Worm (Caenorhabditis elegans) whole organism, L4 larva: ENCODE results near the gene aex-3.

Experiments
- F10B5.3 ChIP-seq: sonication (generic microtip); optimal IDR thresholded peaks from 2 replicates; lab custom pipeline; 2016; ENCODE audit warnings: mild to moderate bottlenecking, missing genetic modification characterization, missing compliant biosample characterization
- F26F4.8 ChIP-seq: fragments of 200-800 bp; sonication (Bioruptor generic); conservative IDR thresholded peaks from 2 replicates; pipeline ENCODE4 v1.3.6; 2022; ENCODE audit warnings: missing genetic modification characterization, missing compliant biosample characterization
- F37D6.2 ChIP-seq: sonication (generic microtip); optimal IDR thresholded peaks from 2 replicates; lab custom pipeline; 2016; ENCODE audit warnings: mild to moderate bottlenecking, missing genetic modification characterization, missing compliant biosample characterization
- F44E2.7 ChIP-seq: fragments of 200-800 bp; sonication (Bioruptor generic); IDR thresholded peaks from 2 replicates; pipeline ENCODE4 v2.1.2; 2022; ENCODE audit warnings: missing genetic modification characterization, missing compliant biosample characterization
- T20F7.1 ChIP-seq: fragments of 200-800 bp; sonication (Bioruptor generic); optimal IDR thresholded peaks from 2 replicates; lab custom pipeline; 2018; ENCODE audit warnings: mild to moderate bottlenecking, missing genetic modification characterization, missing compliant biosample characterization
- Y105C5A.15 ChIP-seq: fragments of 200-800 bp; sonication (Bioruptor generic); IDR thresholded peaks from 2 replicates; pipeline ENCODE4 v1.3.6; 2022; ENCODE audit warnings: missing genetic modification characterization, missing compliant biosample characterization
- Y48G9A.11 ChIP-seq: fragments of 200-800 bp; sonication (Bioruptor generic); IDR thresholded peaks from 2 replicates; pipeline ENCODE4 v1.3.6; 2022; ENCODE audit warnings: missing genetic modification reagents, missing genetic modification characterization, missing compliant biosample characterization
- ZK546.5 ChIP-seq, 2 experiments: sonication (generic microtip); optimal IDR thresholded peaks; 2 replicates each; lab custom pipeline; 2017; ENCODE audit warnings: missing biosample characterization in 2 of 2, missing genetic modification characterization in 2 of 2
- aly-2 ChIP-seq: sonication (generic microtip); optimal IDR thresholded peaks from 2 replicates; lab custom pipeline; 2018; ENCODE audit warnings: missing biosample characterization, missing genetic modification characterization
- ceh-20 ChIP-seq: fragments of 200-800 bp; sonication (Bioruptor generic); IDR thresholded peaks from 2 replicates; pipeline ENCODE4 v1.3.6; 2022; ENCODE audit warnings: missing genetic modification reagents, missing genetic modification characterization, missing compliant biosample characterization
- ceh-62 ChIP-seq: sonication (generic microtip); optimal IDR thresholded peaks from 2 replicates; lab custom pipeline; 2017; ENCODE audit warnings: missing biosample characterization, missing genetic modification characterization
- ceh-82 ChIP-seq: sonication (generic microtip); optimal IDR thresholded peaks from 2 replicates; lab custom pipeline; 2017; ENCODE audit warnings: missing biosample characterization, missing genetic modification characterization
- ces-1 ChIP-seq: fragments of 150-350 bp; sonication (generic microtip); optimal IDR thresholded peaks from 4 replicates; lab custom pipeline; 2014; ENCODE audit warnings: missing biosample characterization, missing genetic modification reagents, missing genetic modification characterization
- cey-2 ChIP-seq: sonication (generic microtip); optimal IDR thresholded peaks from 3 replicates; lab custom pipeline; 2017; ENCODE audit warnings: missing genetic modification characterization, mild to moderate bottlenecking, missing compliant biosample characterization, antibody characterized with exemption, borderline replicate concordance; ENCODE audit not compliant: insufficient read depth
- daf-12 ChIP-seq: fragments of 150-350 bp; optimal IDR thresholded peaks from 2 replicates; lab custom pipeline; 2014; ENCODE audit warnings: missing biosample characterization, missing genetic modification reagents, missing genetic modification characterization
- daf-16 ChIP-seq, 3 experiments: sonication (generic microtip); optimal IDR thresholded peaks; 2 replicates each; lab custom pipeline; 2016 to 2017; ENCODE audit warnings: missing genetic modification characterization in 3 of 3, missing genetic modification reagents in 3 of 3, mild to moderate bottlenecking in 2 of 3, missing compliant biosample characterization in 2 of 3, missing biosample characterization in 1 of 3, moderate library complexity in 1 of 3
- daf-8 ChIP-seq: fragments of 200-800 bp; sonication (Bioruptor generic); IDR thresholded peaks from 2 replicates; pipeline ENCODE4 v1.3.6; 2022; ENCODE audit warnings: missing genetic modification characterization, missing compliant biosample characterization
- dmd-6 ChIP-seq: fragments of 200-800 bp; sonication (Bioruptor generic); IDR thresholded peaks from 2 replicates; pipeline ENCODE4 v1.3.6; 2022; ENCODE audit warnings: missing genetic modification reagents, missing genetic modification characterization, missing compliant biosample characterization
- dmd-8 ChIP-seq: fragments of 200-800 bp; sonication (Bioruptor generic); IDR thresholded peaks from 2 replicates; pipeline ENCODE4 v1.3.6; 2022; ENCODE audit warnings: missing genetic modification characterization, missing compliant biosample characterization
- dmd-9 ChIP-seq: fragments of 200-800 bp; sonication (Bioruptor generic); IDR thresholded peaks from 2 replicates; pipeline ENCODE4 v1.3.6; 2022; ENCODE audit warnings: missing genetic modification reagents, missing genetic modification characterization, missing compliant biosample characterization
- dpl-1 ChIP-seq: fragments of 150-350 bp; optimal IDR thresholded peaks from 2 replicates; lab custom pipeline; 2014; ENCODE audit warnings: missing biosample characterization, missing genetic modification reagents, missing genetic modification characterization
- egl-43 ChIP-seq: fragments of 200-800 bp; sonication (Bioruptor generic); IDR thresholded peaks from 2 replicates; pipeline ENCODE4 v1.3.6; 2022; ENCODE audit warnings: missing genetic modification reagents, missing genetic modification characterization, missing compliant biosample characterization
- fkh-10 ChIP-seq: fragments of 150-350 bp; optimal IDR thresholded peaks from 2 replicates; lab custom pipeline; 2014; ENCODE audit warnings: missing biosample characterization, missing genetic modification reagents, missing genetic modification characterization
- fos-1 ChIP-seq: fragments of 150-350 bp; optimal IDR thresholded peaks from 2 replicates; lab custom pipeline; 2014; ENCODE audit warnings: missing biosample characterization, missing genetic modification characterization
- jun-1 ChIP-seq: fragments of 150-350 bp; optimal IDR thresholded peaks from 2 replicates; lab custom pipeline; 2014; ENCODE audit warnings: missing biosample characterization, missing genetic modification reagents, missing genetic modification characterization
- lin-38 ChIP-seq: fragments of 200-800 bp; sonication (Bioruptor generic); IDR thresholded peaks from 2 replicates; pipeline ENCODE4 v1.3.6; 2022; ENCODE audit warnings: missing genetic modification reagents, missing genetic modification characterization, missing compliant biosample characterization
- lin-39 ChIP-seq: fragments of 150-350 bp; optimal IDR thresholded peaks from 2 replicates; lab custom pipeline; 2014; ENCODE audit warnings: missing biosample characterization, missing genetic modification reagents, missing genetic modification characterization
- lsy-2 ChIP-seq, 2 experiments: fragments of 150-350 bp in 1 of 2; sonication (generic microtip) in 1 of 2; optimal IDR thresholded peaks; 2 replicates each; lab custom pipeline; 2014 to 2017; ENCODE audit warnings: missing biosample characterization in 2 of 2, missing genetic modification characterization in 2 of 2
- mep-1 ChIP-seq: fragments of 150-350 bp; sonication (generic microtip); optimal IDR thresholded peaks from 3 replicates; lab custom pipeline; 2014; ENCODE audit warnings: missing biosample characterization, missing genetic modification characterization
- mxl-2 ChIP-seq: fragments of 200-800 bp; sonication (Bioruptor generic); conservative IDR thresholded peaks from 2 replicates; pipeline ENCODE4 v1.3.6; 2022; ENCODE audit warnings: missing genetic modification reagents, missing genetic modification characterization, missing compliant biosample characterization
- mxl-3 ChIP-seq: fragments of 200-800 bp; sonication (Bioruptor generic); optimal IDR thresholded peaks from 2 replicates; lab custom pipeline; 2018; ENCODE audit warnings: mild to moderate bottlenecking, missing genetic modification characterization, missing compliant biosample characterization
- nhr-237 ChIP-seq: sonication (generic microtip); optimal IDR thresholded peaks from 2 replicates; lab custom pipeline; 2017; ENCODE audit warnings: missing biosample characterization, missing genetic modification characterization
- nhr-25 ChIP-seq: sonication (generic microtip); optimal IDR thresholded peaks from 2 replicates; lab custom pipeline; 2017; ENCODE audit warnings: missing genetic modification characterization, mild to moderate bottlenecking, missing compliant biosample characterization, antibody characterized with exemption, moderate library complexity, borderline replicate concordance; ENCODE audit not compliant: insufficient read depth
- nhr-28 ChIP-seq: fragments of 150-350 bp; optimal IDR thresholded peaks from 2 replicates; lab custom pipeline; 2014; ENCODE audit warnings: missing biosample characterization, missing genetic modification characterization
- nhr-41 ChIP-seq: fragments of 200-800 bp; sonication (Bioruptor generic); IDR thresholded peaks from 2 replicates; pipeline ENCODE4 v1.3.6; 2022; ENCODE audit warnings: missing genetic modification reagents, missing genetic modification characterization, missing compliant biosample characterization
- nhr-48 ChIP-seq: sonication (generic microtip); optimal IDR thresholded peaks from 2 replicates; lab custom pipeline; 2016; ENCODE audit warnings: mild to moderate bottlenecking, missing genetic modification characterization, missing compliant biosample characterization
- nhr-77 ChIP-seq: fragments of 150-350 bp; optimal IDR thresholded peaks from 2 replicates; lab custom pipeline; 2014; ENCODE audit warnings: missing biosample characterization, missing genetic modification characterization
- pha-4 ChIP-seq, 2 experiments: fragments of 150-350 bp in 1 of 2; fragments of 200-800 bp in 1 of 2; sonication (Bioruptor generic) in 1 of 2; IDR thresholded peaks in 1 of 2; optimal IDR thresholded peaks in 1 of 2; 2 replicates each; pipeline versions ENCODE4 v1.3.6 to Lab custom; 2014 to 2022; ENCODE audit warnings: missing genetic modification characterization in 2 of 2, missing genetic modification reagents in 2 of 2, missing biosample characterization in 1 of 2, missing compliant biosample characterization in 1 of 2
- pqm-1 ChIP-seq: sonication (generic microtip); optimal IDR thresholded peaks from 2 replicates; lab custom pipeline; 2017; ENCODE audit warnings: missing biosample characterization, missing genetic modification characterization
- rbr-2 ChIP-seq: sonication (generic microtip); optimal IDR thresholded peaks from 2 replicates; lab custom pipeline; 2016; ENCODE audit warnings: missing genotype, missing genetic modification characterization, missing compliant biosample characterization
- sdz-12 ChIP-seq: fragments of 200-800 bp; sonication (Bioruptor generic); optimal IDR thresholded peaks from 2 replicates; lab custom pipeline; 2018; ENCODE audit warnings: mild to moderate bottlenecking, missing genetic modification characterization, missing compliant biosample characterization
- skn-1 ChIP-seq: fragments of 150-350 bp; optimal IDR thresholded peaks from 2 replicates; lab custom pipeline; 2014; ENCODE audit warnings: missing biosample characterization, missing genetic modification characterization
- snpc-1.2 ChIP-seq: fragments of 200-800 bp; sonication (Bioruptor generic); IDR thresholded peaks from 2 replicates; pipeline ENCODE4 v1.3.6; 2022; ENCODE audit warnings: missing genetic modification reagents, missing genetic modification characterization, missing compliant biosample characterization
- snpc-4 ChIP-seq: fragments of 150-350 bp; optimal IDR thresholded peaks from 2 replicates; lab custom pipeline; 2014; ENCODE audit warnings: missing biosample characterization, missing genetic modification characterization
- spr-3 ChIP-seq: fragments of 200-800 bp; sonication (Bioruptor generic); optimal IDR thresholded peaks from 2 replicates; lab custom pipeline; 2018; ENCODE audit warnings: mild to moderate bottlenecking, missing genetic modification characterization, missing compliant biosample characterization
- tag-97 ChIP-seq: fragments of 200-800 bp; sonication (Bioruptor generic); IDR thresholded peaks from 2 replicates; pipeline ENCODE4 v1.3.6; 2022; ENCODE audit warnings: missing genetic modification characterization, missing compliant biosample characterization
- tra-1 ChIP-seq: fragments of 200-800 bp; sonication (Bioruptor generic); IDR thresholded peaks from 2 replicates; pipeline ENCODE4 v1.3.6; 2022; ENCODE audit warnings: missing genetic modification reagents, missing genetic modification characterization, missing compliant biosample characterization
- unc-62 ChIP-seq, 3 experiments: fragments of 150-350 bp in 1 of 3; sonication (generic microtip); optimal IDR thresholded peaks in 2 of 3; peaks in 1 of 3; 1 replicate in 1 of 3; 2 replicates in 2 of 3; lab custom pipeline; 2014 to 2017; ENCODE audit warnings: missing biosample characterization in 3 of 3, missing genetic modification characterization in 3 of 3, missing genetic modification reagents in 3 of 3, missing genotype in 1 of 3
- ztf-7 ChIP-seq: fragments of 150-350 bp; optimal IDR thresholded peaks from 2 replicates; lab custom pipeline; 2014; ENCODE audit warnings: missing biosample characterization, missing genetic modification characterization

Gene aex-3

ce11 chrX:806515-806914 is 47.0 kb upstream of the aex-3 start (continued):
- TF ChIP-seq ceh-82 (tag; lab: Kevin White, UChicago) (peak; percentile 70), dmd-8 (GFP tag; lab: Robert Waterston, UW) (0 out of 2 replicates have a peak, but pooled peaks have one; percentile 29), mep-1 (peak; percentile 100), fkh-10 (GFP tag; lab: Kevin White, UChicago) (peak; percentile 99), tag-97 (GFP tag; lab: Robert Waterston, UW) (no peak), nhr-77 (peak; percentile 100), egl-43 (GFP tag; lab: Robert Waterston, UW) (peak; percentile 99), rbr-2 (tag; lab: Kevin White, UChicago) (peak; percentile 99), ceh-62 (tag; lab: Kevin White, UChicago) (no peak), mxl-3 (GFP tag; lab: Kevin White, UChicago) (peak; percentile 96), unc-62 (GFP tag; optimal IDR thresholded peaks at IDR 0.05 in 1 of 2; lab: Kevin White, UChicago) (peak; percentile 60 to 99), unc-62 (tag; optimal IDR thresholded peaks at IDR 0.05; lab: Kevin White, UChicago) (no peak), dmd-6 (GFP tag; lab: Robert Waterston, UW) (peak; percentile 97), nhr-237 (tag; lab: Kevin White, UChicago) (peak; percentile 87), tra-1 (GFP tag; lab: Robert Waterston, UW) (peak; percentile 93), mxl-2 (GFP tag; lab: Robert Waterston, UW) (peak; percentile 78), jun-1 (tag; lab: Kevin White, UChicago) (peak; percentile 99), dmd-9 (GFP tag; lab: Robert Waterston, UW) (peak; percentile 88), lsy-2 (tag; optimal IDR thresholded peaks at IDR 0.05; lab: Kevin White, UChicago) (peak; percentile 94 to 97), ceh-20 (GFP tag; lab: Robert Waterston, UW) (peak; percentile 98), F26F4.8 (GFP tag; lab: Robert Waterston, UW) (0 out of 2 replicates have a peak, but pooled peaks have one; percentile 49), snpc-4 (tag; lab: Kevin White, UChicago) (peak; percentile 48), nhr-48 (peak; percentile 96), aly-2 (no peak), fos-1 (tag; lab: Kevin White, UChicago) (peak; percentile 84), T20F7.1 (peak; percentile 93), spr-3 (GFP tag; lab: Kevin White, UChicago) (peak; percentile 95), nhr-28 (tag; lab: Kevin White, UChicago) (peak; percentile 96), snpc-1.2 (GFP tag; lab: Robert Waterston, UW) (peak; percentile 60; the same call in 1 of the 2 replicates), dpl-1 (GFP tag; lab: Kevin White, UChicago) (peak; percentile 79), daf-8 (GFP tag; lab: Robert Waterston, UW) (peak; percentile 68; the same call in 1 of the 2 replicates), nhr-25 (peak; percentile 91), Y105C5A.15 (GFP tag; lab: Robert Waterston, UW) (0 out of 2 replicates have a peak, but pooled peaks have one; percentile 31), ces-1 (GFP tag; lab: Kevin White, UChicago) (peak; percentile 95), cey-2 (tag; lab: Kevin White, UChicago) (peak; percentile 72), daf-12 (tag; lab: Kevin White, UChicago) (no peak), lin-39 (peak; percentile 86), daf-16 (GFP tag; optimal IDR thresholded peaks at IDR 0.05; lab: Kevin White, UChicago) (peak; percentile 96 to 98), daf-16 (tag; optimal IDR thresholded peaks at IDR 0.05; lab: Kevin White, UChicago) (peak; percentile 97), sdz-12 (GFP tag; lab: Kevin White, UChicago) (peak; percentile 48), pqm-1 (peak; percentile 69), ZK546.5 (tag; optimal IDR thresholded peaks at IDR 0.05; lab: Kevin White, UChicago) (peak; percentile 17 to 62), nhr-41 (GFP tag; lab: Robert Waterston, UW) (peak; percentile 70), F10B5.3 (tag; lab: Kevin White, UChicago) (peak; percentile 97), lin-38 (peak; percentile 90), F44E2.7 (no peak), pha-4 (GFP tag; IDR thresholded peaks at IDR 0.05; lab: Robert Waterston, UW) (peak; percentile 96), pha-4 (tag; optimal IDR thresholded peaks at IDR 0.05; lab: Kevin White, UChicago) (peak; percentile 96), skn-1 (tag; lab: Kevin White, UChicago) (no peak), F37D6.2 (tag; lab: Kevin White, UChicago) (peak; percentile 98), Y48G9A.11 (GFP tag; lab: Robert Waterston, UW) (no peak), ztf-7 (tag; lab: Kevin White, UChicago) (peak; percentile 95)
